Worm (Caenorhabditis elegans) whole organism, late embryonic: Measurements from ENCODE around the gene grsp-1.

ENCODE experiments used
- F13H6.1 ChIP-seq: sonication (generic microtip); optimal IDR thresholded peaks from 2 replicates; lab custom pipeline; 2016; ENCODE audit warnings: missing genetic modification characterization, missing compliant biosample characterization
- K09A11.1 ChIP-seq: sonication (generic microtip); optimal IDR thresholded peaks from 2 replicates; lab custom pipeline; 2017; ENCODE audit warnings: antibody characterized with exemption, mild to moderate bottlenecking, missing genetic modification characterization, missing compliant biosample characterization; ENCODE audit not compliant: insufficient read depth
- T23F11.4 ChIP-seq: fragments of 200-800 bp; sonication (Bioruptor generic); optimal IDR thresholded peaks from 2 replicates; lab custom pipeline; 2018; ENCODE audit warnings: mild to moderate bottlenecking, missing genetic modification characterization, missing compliant biosample characterization
- ahr-1 ChIP-seq: sonication (generic microtip); optimal IDR thresholded peaks from 2 replicates; lab custom pipeline; 2016; ENCODE audit warnings: missing genetic modification characterization, missing compliant biosample characterization
- ama-1 ChIP-seq: fragments of 150-350 bp; optimal IDR thresholded peaks from 2 replicates; lab custom pipeline; 2014
- ceh-14 ChIP-seq: sonication (generic microtip); optimal IDR thresholded peaks from 2 replicates; lab custom pipeline; 2016; ENCODE audit warnings: missing genotype, missing genetic modification characterization, missing compliant biosample characterization
- ceh-30 ChIP-seq: fragments of 150-350 bp; optimal IDR thresholded peaks from 2 replicates; lab custom pipeline; 2014; ENCODE audit warnings: missing biosample characterization, missing genetic modification characterization
- ceh-31 ChIP-seq: sonication (generic microtip); optimal IDR thresholded peaks from 2 replicates; lab custom pipeline; 2016; ENCODE audit warnings: missing genetic modification characterization, missing compliant biosample characterization
- ceh-45 ChIP-seq: fragments of 200-800 bp; sonication (Bioruptor generic); IDR thresholded peaks from 2 replicates; pipeline ENCODE4 v1.3.6; 2022; ENCODE audit warnings: missing genetic modification reagents, missing genetic modification characterization, missing compliant biosample characterization
- ceh-48 ChIP-seq: sonication (generic microtip); optimal IDR thresholded peaks from 2 replicates; lab custom pipeline; 2016; ENCODE audit warnings: missing genetic modification characterization, inconsistent platforms, missing compliant biosample characterization
- dmd-4 ChIP-seq: sonication (generic microtip); optimal IDR thresholded peaks from 2 replicates; lab custom pipeline; 2016; ENCODE audit warnings: borderline replicate concordance, missing genetic modification characterization, missing compliant biosample characterization
- elt-4 ChIP-seq: sonication (generic microtip); optimal IDR thresholded peaks from 2 replicates; lab custom pipeline; 2016; ENCODE audit warnings: missing genetic modification characterization, missing compliant biosample characterization
- ets-4 ChIP-seq: sonication (generic microtip); optimal IDR thresholded peaks from 2 replicates; lab custom pipeline; 2016; ENCODE audit warnings: missing genetic modification characterization, missing compliant biosample characterization
- eyg-1 ChIP-seq: sonication (generic microtip); optimal IDR thresholded peaks from 2 replicates; lab custom pipeline; 2016; ENCODE audit warnings: missing genotype, missing genetic modification characterization, missing compliant biosample characterization
- fkh-6 ChIP-seq: sonication (generic microtip); optimal IDR thresholded peaks from 2 replicates; lab custom pipeline; 2016; ENCODE audit warnings: missing genetic modification characterization, missing compliant biosample characterization
- gmeb-2 ChIP-seq: sonication (generic microtip); optimal IDR thresholded peaks from 2 replicates; lab custom pipeline; 2016; ENCODE audit warnings: missing genetic modification characterization, inconsistent platforms, missing compliant biosample characterization
- hlh-13 ChIP-seq: fragments of 200-800 bp; sonication (Bioruptor generic); optimal IDR thresholded peaks from 2 replicates; lab custom pipeline; 2018; ENCODE audit warnings: mild to moderate bottlenecking, missing genetic modification characterization, missing compliant biosample characterization
- hlh-15 ChIP-seq: sonication (generic microtip); optimal IDR thresholded peaks from 2 replicates; lab custom pipeline; 2016; ENCODE audit warnings: missing genetic modification characterization, missing compliant biosample characterization
- hlh-30 ChIP-seq: sonication (generic microtip); optimal IDR thresholded peaks from 2 replicates; lab custom pipeline; 2017; ENCODE audit warnings: antibody characterized with exemption, missing genetic modification characterization, missing compliant biosample characterization; ENCODE audit not compliant: insufficient read depth
- hlh-6 ChIP-seq: sonication (generic microtip); optimal IDR thresholded peaks from 2 replicates; lab custom pipeline; 2016; ENCODE audit warnings: missing genotype, missing genetic modification characterization, missing compliant biosample characterization
- lin-11 ChIP-seq: fragments of 200-800 bp; sonication (Bioruptor generic); optimal IDR thresholded peaks from 2 replicates; lab custom pipeline; 2018; ENCODE audit warnings: mild to moderate bottlenecking, missing genetic modification characterization, missing compliant biosample characterization
- mec-3 ChIP-seq: sonication (generic microtip); optimal IDR thresholded peaks from 2 replicates; lab custom pipeline; 2016; ENCODE audit warnings: borderline replicate concordance, missing genetic modification characterization, missing compliant biosample characterization
- nfya-1 ChIP-seq: sonication (generic microtip); optimal IDR thresholded peaks from 2 replicates; lab custom pipeline; 2017; ENCODE audit warnings: missing genetic modification characterization, mild to moderate bottlenecking, missing compliant biosample characterization, antibody characterized with exemption, moderate library complexity
- nhr-232 ChIP-seq: sonication (generic microtip); optimal IDR thresholded peaks from 2 replicates; lab custom pipeline; 2016; ENCODE audit warnings: missing genetic modification characterization, missing compliant biosample characterization
- pat-9 ChIP-seq: fragments of 200-800 bp; sonication (Bioruptor generic); optimal IDR thresholded peaks from 2 replicates; lab custom pipeline; 2018; ENCODE audit warnings: mild to moderate bottlenecking, missing genetic modification characterization, moderate library complexity, missing compliant biosample characterization
- pha-2 ChIP-seq: sonication (generic microtip); optimal IDR thresholded peaks from 2 replicates; lab custom pipeline; 2017; ENCODE audit warnings: mild to moderate bottlenecking, missing genetic modification characterization, missing compliant biosample characterization
- pha-4 ChIP-seq: fragments of 150-350 bp; optimal IDR thresholded peaks from 2 replicates; lab custom pipeline; 2018; ENCODE audit warnings: missing biosample characterization, missing genetic modification reagents, missing genetic modification characterization
- sox-2 ChIP-seq: fragments of 200-800 bp; sonication (Bioruptor generic); IDR thresholded peaks from 2 replicates; pipeline ENCODE4 v1.3.6; 2022; ENCODE audit warnings: missing genetic modification reagents, missing genetic modification characterization, missing compliant biosample characterization
- tbx-7 ChIP-seq: sonication (generic microtip); optimal IDR thresholded peaks from 2 replicates; lab custom pipeline; 2016; ENCODE audit warnings: missing genotype, missing genetic modification characterization, missing compliant biosample characterization
- ttx-3 ChIP-seq: sonication (generic microtip); optimal IDR thresholded peaks from 2 replicates; lab custom pipeline; 2016; ENCODE audit warnings: missing genetic modification reagents, missing genetic modification characterization, missing compliant biosample characterization
- zip-5 ChIP-seq: sonication (generic microtip); optimal IDR thresholded peaks from 2 replicates; lab custom pipeline; 2016; ENCODE audit warnings: missing genetic modification characterization, missing compliant biosample characterization

Gene grsp-1

ce11 chrV:19590826-19591225, 18.5 kb upstream of the grsp-1 start:
- TF ChIP-seq hlh-6 (tag; lab: Kevin White, UChicago), result peak; percentile 8
- peak; percentile 79 for TF ChIP-seq elt-4 (tag; lab: Kevin White, UChicago)
- TF ChIP-seq sox-2 (GFP tag; lab: Robert Waterston, UW), result no peak

ce11 chrV:19599087-19599486, 10.2 kb upstream of the grsp-1 start:
- TF ChIP-seq ceh-45 (GFP tag; lab: Robert Waterston, UW) (no peak), ceh-30 (tag; lab: Kevin White, UChicago) (no peak), fkh-6 (tag; lab: Kevin White, UChicago) (no peak), pha-2 (tag; lab: Kevin White, UChicago) (no peak), F13H6.1 (tag; lab: Kevin White, UChicago) (no peak), K09A11.1 (tag; lab: Kevin White, UChicago) (no peak), zip-5 (tag; lab: Kevin White, UChicago) (no peak), nfya-1 (tag; lab: Kevin White, UChicago) (no peak), tbx-7 (tag; lab: Kevin White, UChicago) (no peak), hlh-13 (no peak), ceh-14 (no peak), pat-9 (tag; lab: Kevin White, UChicago) (no peak), sox-2 (GFP tag; lab: Robert Waterston, UW) (no peak)

- no peak for TF ChIP-seq fkh-6 (tag; lab: Kevin White, UChicago)
Observed at ce11 chrV:19605415-19605814, 3.9 kb upstream of the grsp-1 start.

ce11 chrV:19605880-19606279, 3.4 kb upstream of the grsp-1 start, which contains the start of gene nlp-25:
Gene nlp-25 (plus strand): TSS chrV:19606180.
- TF ChIP-seq hlh-30 (tag; lab: Kevin White, UChicago) (no peak), eyg-1 (no peak), ceh-14 (no peak), nhr-232 (tag; lab: Kevin White, UChicago) (no peak), ceh-31 (tag; lab: Kevin White, UChicago) (no peak), ama-1 (no peak), pha-2 (tag; lab: Kevin White, UChicago) (no peak), gmeb-2 (tag; lab: Kevin White, UChicago) (no peak), K09A11.1 (tag; lab: Kevin White, UChicago) (no peak)

- no peak for TF ChIP-seq ceh-48 (tag; lab: Kevin White, UChicago)
- TF ChIP-seq ceh-14, result no peak
- no peak for TF ChIP-seq ceh-31 (tag; lab: Kevin White, UChicago)
- no peak for TF ChIP-seq lin-11 (tag; lab: Kevin White, UChicago)
- no peak for TF ChIP-seq elt-4 (tag; lab: Kevin White, UChicago)
- TF ChIP-seq ttx-3 (tag; lab: Kevin White, UChicago), result no peak
- no peak for TF ChIP-seq dmd-4 (tag; lab: Kevin White, UChicago)
- TF ChIP-seq ets-4 (tag; lab: Kevin White, UChicago), result no peak
- TF ChIP-seq hlh-6 (tag; lab: Kevin White, UChicago), result no peak
- no peak for TF ChIP-seq mec-3 (tag; lab: Kevin White, UChicago)
- no peak for TF ChIP-seq T23F11.4 (GFP tag; lab: Kevin White, UChicago)
- no peak for TF ChIP-seq hlh-30 (tag; lab: Kevin White, UChicago)
- TF ChIP-seq eyg-1, result no peak
- TF ChIP-seq hlh-15 (tag; lab: Kevin White, UChicago), result no peak
- no peak for TF ChIP-seq pat-9 (tag; lab: Kevin White, UChicago)
- no peak for TF ChIP-seq pha-4 (tag; lab: Kevin White, UChicago)
- TF ChIP-seq ahr-1, result no peak
Observed at ce11 chrV:19608665-19609064, 629 bp upstream of the grsp-1 start.
